Fruit fly (Drosophila melanogaster) whole organism, embryonic: Measurements from ENCODE around the gene Cpr65Au.

Experiments
- Antp ChIP-seq: fragments of 200-800 bp; sonication (Bioruptor generic); optimal IDR thresholded peaks from 3 replicates; lab custom pipeline; 2016; ENCODE audit warnings: missing biosample characterization, missing genetic modification characterization
- Atf-2 ChIP-seq: fragments of 200-800 bp; sonication (Bioruptor generic); optimal IDR thresholded peaks from 2 replicates; lab custom pipeline; 2016; ENCODE audit warnings: missing biosample characterization, missing genetic modification characterization
- CG10147 ChIP-seq: fragments of 200-800 bp; sonication (Bioruptor generic); optimal IDR thresholded peaks from 2 replicates; lab custom pipeline; 2019; ENCODE audit warnings: missing biosample characterization, mild to moderate bottlenecking, missing genetic modification characterization, moderate library complexity
- CG12104 ChIP-seq: fragments of 200-800 bp; sonication (Bioruptor generic); optimal IDR thresholded peaks from 3 replicates; lab custom pipeline; 2016; ENCODE audit warnings: missing biosample characterization, missing genetic modification characterization
- CG12769 ChIP-seq: fragments of 200-800 bp; sonication (Bioruptor generic); optimal IDR thresholded peaks from 2 replicates; lab custom pipeline; 2019; ENCODE audit warnings: missing biosample characterization, mild to moderate bottlenecking, missing genetic modification characterization, moderate library complexity
- CG13424 ChIP-seq: fragments of 200-800 bp; sonication (Bioruptor generic); optimal IDR thresholded peaks from 2 replicates; lab custom pipeline; 2019; ENCODE audit warnings: missing biosample characterization, mild to moderate bottlenecking, missing genetic modification characterization, moderate library complexity
- CG14050 ChIP-seq: fragments of 200-800 bp; sonication (Bioruptor generic); IDR thresholded peaks from 3 replicates; pipeline ENCODE4 v1.3.6; 2022; ENCODE audit warnings: missing biosample characterization, missing genetic modification characterization
- CG14441 ChIP-seq: fragments of 200-800 bp; sonication (Bioruptor generic); IDR thresholded peaks from 2 replicates; pipeline ENCODE4 v1.3.6; 2022; ENCODE audit warnings: missing biosample characterization, missing genetic modification characterization
- CG1529 ChIP-seq: fragments of 200-800 bp; sonication (Bioruptor generic); optimal IDR thresholded peaks from 3 replicates; lab custom pipeline; 2018; ENCODE audit warnings: missing biosample characterization, missing genetic modification characterization
- CG18599 ChIP-seq: fragments of 200-800 bp; sonication (Bioruptor generic); optimal IDR thresholded peaks from 3 replicates; lab custom pipeline; 2017; ENCODE audit warnings: missing biosample characterization, missing genetic modification characterization, mild to moderate bottlenecking, moderate library complexity, missing genetic modification reagents
- CG18619 ChIP-seq: fragments of 200-800 bp; sonication (Bioruptor generic); optimal IDR thresholded peaks from 3 replicates; lab custom pipeline; 2017; ENCODE audit warnings: missing biosample characterization, mild to moderate bottlenecking, missing genetic modification characterization
- CG2678 ChIP-seq: fragments of 200-800 bp; sonication (Bioruptor generic); optimal IDR thresholded peaks from 3 replicates; lab custom pipeline; 2019; ENCODE audit warnings: missing biosample characterization, mild to moderate bottlenecking, missing genetic modification characterization, moderate library complexity
- CG3065 ChIP-seq: fragments of 200-800 bp; sonication (Bioruptor generic); optimal IDR thresholded peaks from 2 replicates; lab custom pipeline; 2016; ENCODE audit warnings: missing biosample characterization, missing genetic modification characterization
- CG33557 ChIP-seq: fragments of 200-800 bp; sonication (Bioruptor generic); optimal IDR thresholded peaks from 2 replicates; lab custom pipeline; 2019; ENCODE audit warnings: missing biosample characterization, mild to moderate bottlenecking, missing genetic modification characterization, moderate library complexity
- CG34422 ChIP-seq: fragments of 200-800 bp; sonication (Bioruptor generic); IDR thresholded peaks from 3 replicates; pipeline ENCODE4 v1.3.6; 2022; ENCODE audit warnings: missing biosample characterization, missing genetic modification characterization
- CG3995 ChIP-seq: fragments of 200-800 bp; sonication (Bioruptor generic); optimal IDR thresholded peaks from 3 replicates; lab custom pipeline; 2016; ENCODE audit warnings: missing biosample characterization, missing genetic modification characterization
- CG4854 ChIP-seq: fragments of 200-800 bp; sonication (Bioruptor generic); optimal IDR thresholded peaks from 2 replicates; lab custom pipeline; 2016; ENCODE audit warnings: missing biosample characterization, missing genetic modification characterization, inconsistent platforms
- CG6175 ChIP-seq: fragments of 200-800 bp; sonication (Bioruptor generic); IDR thresholded peaks from 3 replicates; pipeline ENCODE4 v1.3.6; 2022; ENCODE audit warnings: missing biosample characterization, missing genetic modification characterization
- CG6254 ChIP-seq: fragments of 200-800 bp; sonication (Bioruptor generic); optimal IDR thresholded peaks from 3 replicates; lab custom pipeline; 2017; ENCODE audit warnings: mild to moderate bottlenecking, missing biosample characterization, missing genetic modification reagents, missing genetic modification characterization
- CG9727 ChIP-seq: fragments of 200-800 bp; sonication (Bioruptor generic); optimal IDR thresholded peaks from 3 replicates; lab custom pipeline; 2017; ENCODE audit warnings: missing biosample characterization, mild to moderate bottlenecking, missing genetic modification characterization
- Deaf1 ChIP-seq: fragments of 200-800 bp; optimal IDR thresholded peaks from 3 replicates; lab custom pipeline; 2019; ENCODE audit warnings: missing biosample characterization, mild to moderate bottlenecking, missing genetic modification characterization, moderate library complexity
- Drgx ChIP-seq: fragments of 200-800 bp; sonication (Bioruptor generic); IDR thresholded peaks from 2 replicates; pipeline ENCODE4 v1.3.6; 2022; ENCODE audit warnings: missing biosample characterization, missing genetic modification characterization
- E2f1 ChIP-seq: fragments of 200-800 bp; sonication (Bioruptor generic); IDR thresholded peaks from 2 replicates; pipeline ENCODE4 v1.3.6; 2022; ENCODE audit warnings: missing biosample characterization, missing genetic modification characterization
- ERR ChIP-seq: fragments of 200-800 bp; sonication (Bioruptor generic); optimal IDR thresholded peaks from 2 replicates; lab custom pipeline; 2016; ENCODE audit warnings: missing biosample characterization, missing genetic modification characterization
- HmgD ChIP-seq: fragments of 200-800 bp; sonication (Bioruptor generic); optimal IDR thresholded peaks from 3 replicates; lab custom pipeline; 2016; ENCODE audit warnings: missing biosample characterization, missing genetic modification characterization
- MESR4 ChIP-seq: fragments of 200-800 bp; sonication (Bioruptor generic); optimal IDR thresholded peaks from 2 replicates; lab custom pipeline; 2018; ENCODE audit warnings: missing biosample characterization, mild to moderate bottlenecking, missing genetic modification characterization, moderate library complexity
- NC2α ChIP-seq: fragments of 200-800 bp; sonication (Bioruptor generic); optimal IDR thresholded peaks from 2 replicates; lab custom pipeline; 2016; ENCODE audit warnings: missing biosample characterization, missing genetic modification characterization
- NK7.1 ChIP-seq: fragments of 200-800 bp; sonication (Bioruptor generic); optimal IDR thresholded peaks from 3 replicates; lab custom pipeline; 2016; ENCODE audit warnings: missing biosample characterization, missing genetic modification characterization
- Six4 ChIP-seq: fragments of 200-800 bp; sonication (Bioruptor generic); optimal IDR thresholded peaks from 2 replicates; lab custom pipeline; 2016; ENCODE audit warnings: missing biosample characterization, missing genetic modification characterization
- cg ChIP-seq: fragments of 200-800 bp; sonication (Bioruptor generic); optimal IDR thresholded peaks from 3 replicates; lab custom pipeline; 2019; ENCODE audit warnings: missing biosample characterization, mild to moderate bottlenecking, missing genetic modification characterization, moderate library complexity
- chif ChIP-seq, 2 experiments: fragments of 200-800 bp; sonication (Bioruptor generic); optimal IDR thresholded peaks; 3 replicates each; lab custom pipeline; 2016; ENCODE audit warnings: missing biosample characterization in 2 of 2, missing genetic modification characterization in 2 of 2
- chinmo ChIP-seq: fragments of 200-800 bp; sonication (Bioruptor generic); IDR thresholded peaks from 4 replicates; pipeline ENCODE4 v1.3.6; 2022; ENCODE audit warnings: missing biosample characterization, missing genetic modification characterization; ENCODE audit not compliant: partially characterized antibody
- cwo ChIP-seq: fragments of 200-800 bp; sonication (Bioruptor generic); optimal IDR thresholded peaks from 3 replicates; lab custom pipeline; 2017; ENCODE audit warnings: missing biosample characterization, missing genetic modification characterization, mild to moderate bottlenecking, moderate library complexity, missing genetic modification reagents
- dmrt99B ChIP-seq: fragments of 200-800 bp; sonication (Bioruptor generic); optimal IDR thresholded peaks from 2 replicates; lab custom pipeline; 2018; ENCODE audit warnings: missing biosample characterization, mild to moderate bottlenecking, missing genetic modification characterization, moderate library complexity
- en ChIP-seq: fragments of 200-800 bp; sonication (Bioruptor generic); optimal IDR thresholded peaks from 2 replicates; lab custom pipeline; 2016; ENCODE audit warnings: missing biosample characterization, missing genetic modification characterization
- fd64A ChIP-seq: fragments of 200-800 bp; sonication (Bioruptor generic); optimal IDR thresholded peaks from 3 replicates; lab custom pipeline; 2018; ENCODE audit warnings: missing biosample characterization, mild to moderate bottlenecking, missing genetic modification characterization
- ftz-f1 ChIP-seq: fragments of 200-800 bp; sonication (Bioruptor generic); optimal IDR thresholded peaks from 2 replicates; lab custom pipeline; 2016; ENCODE audit warnings: missing biosample characterization, missing genetic modification characterization
- gcm2 ChIP-seq: fragments of 200-800 bp; sonication (Bioruptor generic); optimal IDR thresholded peaks from 2 replicates; lab custom pipeline; 2016; ENCODE audit warnings: missing biosample characterization, missing genetic modification characterization
- grn ChIP-seq: fragments of 200-800 bp; sonication (Bioruptor generic); optimal IDR thresholded peaks from 3 replicates; lab custom pipeline; 2017; ENCODE audit warnings: missing biosample characterization, missing genetic modification characterization
- lilli ChIP-seq: fragments of 200-800 bp; sonication (Bioruptor generic); optimal IDR thresholded peaks from 3 replicates; lab custom pipeline; 2016; ENCODE audit warnings: missing biosample characterization, missing genetic modification characterization
- nmo ChIP-seq: fragments of 200-800 bp; sonication (Bioruptor generic); optimal IDR thresholded peaks from 2 replicates; lab custom pipeline; 2018; ENCODE audit warnings: missing biosample characterization, mild to moderate bottlenecking, missing genetic modification characterization, moderate library complexity
- onecut ChIP-seq: fragments of 200-800 bp; sonication (Bioruptor generic); IDR thresholded peaks from 2 replicates; pipeline ENCODE4 v1.3.6; 2022; ENCODE audit warnings: missing biosample characterization, missing genetic modification characterization
- org-1 ChIP-seq: fragments of 200-800 bp; sonication (Bioruptor generic); optimal IDR thresholded peaks from 2 replicates; lab custom pipeline; 2017; ENCODE audit warnings: missing biosample characterization, missing genetic modification characterization
- phol ChIP-seq: fragments of 200-800 bp; sonication (Bioruptor generic); optimal IDR thresholded peaks from 3 replicates; lab custom pipeline; 2018; ENCODE audit warnings: missing biosample characterization, mild to moderate bottlenecking, missing genetic modification characterization, moderate library complexity
- sc ChIP-seq, 3 experiments: fragments of >200 bp in 2 of 3; fragments of 200-800 bp in 1 of 3; sonication (Bioruptor generic) in 1 of 3; optimal IDR thresholded peaks; 2 replicates in 2 of 3; 3 replicates in 1 of 3; lab custom pipeline; 2017; ENCODE audit warnings: mild to moderate bottlenecking in 1 of 3, missing biosample characterization in 1 of 3, missing genetic modification characterization in 1 of 3, missing genetic modification reagents in 1 of 3
- schlank ChIP-seq: fragments of 200-800 bp; sonication (Bioruptor generic); optimal IDR thresholded peaks from 2 replicates; lab custom pipeline; 2018; ENCODE audit warnings: missing biosample characterization, mild to moderate bottlenecking, missing genetic modification characterization
- scrt ChIP-seq: fragments of 200-800 bp; sonication (Bioruptor generic); optimal IDR thresholded peaks from 2 replicates; lab custom pipeline; 2018; ENCODE audit warnings: missing biosample characterization, mild to moderate bottlenecking, missing genetic modification characterization, moderate library complexity
- tio ChIP-seq: fragments of 200-800 bp; sonication (Bioruptor generic); optimal IDR thresholded peaks from 2 replicates; lab custom pipeline; 2017; ENCODE audit warnings: missing biosample characterization, missing genetic modification characterization, inconsistent platforms
- tup ChIP-seq: fragments of 200-800 bp; sonication (Bioruptor generic); optimal IDR thresholded peaks from 2 replicates; lab custom pipeline; 2016; ENCODE audit warnings: missing biosample characterization, mild to moderate bottlenecking, missing genetic modification characterization, moderate library complexity
- vvl ChIP-seq: fragments of 200-800 bp; sonication (Bioruptor generic); IDR thresholded peaks from 2 replicates; pipeline ENCODE4 v1.3.6; 2022; ENCODE audit warnings: missing biosample characterization, missing genetic modification characterization
- z ChIP-seq: fragments of 200-800 bp; sonication (Bioruptor generic); IDR thresholded peaks from 3 replicates; pipeline ENCODE4 v1.3.6; 2022; ENCODE audit warnings: missing biosample characterization, missing genetic modification characterization

Gene Cpr65Au

DNA sequence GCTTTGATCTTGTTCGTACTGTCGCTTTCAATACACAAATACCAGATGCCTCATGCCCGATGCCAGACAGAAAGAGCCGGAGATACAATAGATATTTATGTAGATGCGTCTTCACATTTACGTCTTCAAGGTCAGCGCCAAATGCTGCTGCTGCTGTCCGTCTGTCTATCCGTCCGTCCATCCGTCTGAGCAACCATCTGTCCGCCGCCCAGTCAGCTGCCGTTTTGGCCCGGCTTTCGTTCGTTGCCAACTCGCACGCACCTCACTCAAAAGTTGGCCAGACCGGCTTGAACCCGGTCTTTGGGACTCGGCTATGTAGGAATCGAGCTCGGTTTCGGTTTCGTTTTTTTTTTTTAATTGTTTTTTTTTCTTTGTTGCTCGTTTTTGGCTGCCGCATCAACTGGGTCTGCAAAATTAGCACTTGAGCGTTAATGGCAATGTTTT lies 23.1 kb upstream of the Cpr65Au start (continued):
- TF ChIP-seq CG9727 (GFP tag; lab: Kevin White, UChicago): no peak
- no peak for TF ChIP-seq E2f1 (GFP tag; lab: Robert Waterston, UW)
- no peak for TF ChIP-seq NK7.1 (GFP tag; lab: Kevin White, UChicago)
- no peak for TF ChIP-seq nmo (GFP tag; lab: Kevin White, UChicago)
- TF ChIP-seq chif (GFP tag; optimal IDR thresholded peaks at IDR 0.05; lab: Kevin White, UChicago): no peak
- TF ChIP-seq ERR (GFP tag; lab: Kevin White, UChicago): no peak
- TF ChIP-seq schlank (tag; lab: Kevin White, UChicago): no peak
- TF ChIP-seq CG12769: peak; percentile 74
- no peak for TF ChIP-seq gcm2 (GFP tag; lab: Kevin White, UChicago)
- no peak for TF ChIP-seq tup
- TF ChIP-seq CG12104 (GFP tag; lab: Kevin White, UChicago): no peak
- TF ChIP-seq dmrt99B (tag; lab: Kevin White, UChicago): no peak
- TF ChIP-seq Atf-2 (GFP tag; lab: Kevin White, UChicago): no peak
- no peak for TF ChIP-seq CG13424 (tag; lab: Kevin White, UChicago)
- no peak for TF ChIP-seq CG6175
- no peak for TF ChIP-seq CG18619 (GFP tag; lab: Kevin White, UChicago)
- TF ChIP-seq Six4 (GFP tag; lab: Kevin White, UChicago): no peak
- no peak for TF ChIP-seq CG4854 (GFP tag; lab: Kevin White, UChicago)
- peak; percentile 63 for TF ChIP-seq Deaf1
- TF ChIP-seq vvl (GFP tag; lab: Robert Waterston, UW): 0 out of 2 replicates have a peak, but pooled peaks have one; percentile 59
- no peak for TF ChIP-seq phol
- TF ChIP-seq CG1529: no peak
- TF ChIP-seq HmgD (GFP tag; lab: Kevin White, UChicago): no peak
- no peak for TF ChIP-seq CG34422 (GFP tag; lab: Robert Waterston, UW)
- TF ChIP-seq tio (GFP tag; lab: Kevin White, UChicago): no peak
- no peak for TF ChIP-seq CG14441 (GFP tag; lab: Robert Waterston, UW)
- TF ChIP-seq CG6254: no peak
- TF ChIP-seq CG3995 (GFP tag; lab: Kevin White, UChicago): no peak
- TF ChIP-seq org-1 (GFP tag; lab: Kevin White, UChicago): no peak
- no peak for TF ChIP-seq scrt (GFP tag; lab: Kevin White, UChicago)
- no peak for TF ChIP-seq onecut (GFP tag; lab: Robert Waterston, UW)
- TF ChIP-seq CG14050 (GFP tag; lab: Robert Waterston, UW): no peak
- no peak for TF ChIP-seq Antp (GFP tag; lab: Kevin White, UChicago)
- TF ChIP-seq CG2678 (tag; lab: Kevin White, UChicago): no peak
- no peak for TF ChIP-seq CG18599
- TF ChIP-seq ftz-f1 (GFP tag; lab: Kevin White, UChicago): peak; percentile 71
- TF ChIP-seq z (GFP tag; lab: Robert Waterston, UW): peak; percentile 67; the same call in 2 of the 3 replicates
- TF ChIP-seq sc (optimal IDR thresholded peaks at IDR 0.05; lab: Kevin White, UChicago): no peak
- no peak for TF ChIP-seq sc (GFP tag; optimal IDR thresholded peaks at IDR 0.05; lab: Kevin White, UChicago)
- TF ChIP-seq grn (GFP tag; lab: Kevin White, UChicago): no peak
- TF ChIP-seq fd64A: no peak
- TF ChIP-seq CG3065: no peak
- TF ChIP-seq chinmo (GFP tag; lab: Robert Waterston, UW): peak; percentile 98
- no peak for TF ChIP-seq cg (GFP tag; lab: Kevin White, UChicago)
- no peak for TF ChIP-seq en
- no peak for TF ChIP-seq MESR4
- no peak for TF ChIP-seq CG33557
- TF ChIP-seq NC2α (GFP tag; lab: Kevin White, UChicago): no peak
- TF ChIP-seq lilli (GFP tag; lab: Kevin White, UChicago): no peak
- peak; percentile 37; the same call in 1 of the 2 replicates for TF ChIP-seq Drgx (GFP tag; lab: Robert Waterston, UW)
- no peak for TF ChIP-seq CG10147 (GFP tag; lab: Kevin White, UChicago)
- TF ChIP-seq cwo: no peak
